Worm (Caenorhabditis elegans) whole organism, L3 larva: ENCODE results near the gene F36H1.11.
A peak's percentile ranks its signal among the peaks of the same experiment; 100 is the strongest.

ENCODE experiments used
- ZK546.5 ChIP-seq: sonication (generic microtip); optimal IDR thresholded peaks from 2 replicates; lab custom pipeline; 2017; ENCODE audit warnings: missing biosample characterization, missing genetic modification characterization
- aly-2 ChIP-seq: fragments of 150-350 bp; optimal IDR thresholded peaks from 2 replicates; lab custom pipeline; 2014; ENCODE audit warnings: missing biosample characterization, missing genetic modification characterization
- ama-1 ChIP-seq: fragments of 150-350 bp; optimal IDR thresholded peaks from 2 replicates; lab custom pipeline; 2018
- ceh-28 ChIP-seq: fragments of 150-350 bp; optimal IDR thresholded peaks from 2 replicates; lab custom pipeline; 2014; ENCODE audit warnings: missing biosample characterization, missing genetic modification reagents, missing genetic modification characterization
- ceh-82 ChIP-seq: fragments of 150-350 bp; optimal IDR thresholded peaks from 2 replicates; lab custom pipeline; 2014; ENCODE audit warnings: missing biosample characterization, missing genetic modification characterization
- ceh-9 ChIP-seq: sonication (generic microtip); optimal IDR thresholded peaks from 2 replicates; lab custom pipeline; 2018; ENCODE audit warnings: missing biosample characterization, missing genetic modification characterization
- daf-12 ChIP-seq: fragments of 150-350 bp; optimal IDR thresholded peaks from 2 replicates; lab custom pipeline; 2014; ENCODE audit warnings: missing biosample characterization, missing genetic modification reagents, missing genetic modification characterization
- egl-5 ChIP-seq: fragments of 150-350 bp; optimal IDR thresholded peaks from 2 replicates; lab custom pipeline; 2017; ENCODE audit warnings: missing biosample characterization, missing genetic modification reagents, missing genetic modification characterization, inconsistent platforms
- elt-1 ChIP-seq: fragments of 150-350 bp; optimal IDR thresholded peaks from 2 replicates; lab custom pipeline; 2014; ENCODE audit warnings: missing biosample characterization, missing genetic modification characterization
- elt-2 ChIP-seq: sonication (generic microtip); optimal IDR thresholded peaks from 2 replicates; lab custom pipeline; 2016; ENCODE audit warnings: missing genetic modification reagents, mild to moderate bottlenecking, missing genetic modification characterization, missing compliant biosample characterization
- elt-3 ChIP-seq, 3 experiments: fragments of 150-350 bp in 1 of 3; sonication (generic microtip) in 2 of 3; optimal IDR thresholded peaks; 2 replicates in 2 of 3; 4 replicates in 1 of 3; lab custom pipeline; 2014 to 2017; ENCODE audit warnings: missing biosample characterization in 3 of 3, missing genetic modification characterization in 3 of 3
- eor-1 ChIP-seq, 2 experiments: fragments of 150-350 bp; optimal IDR thresholded peaks; 2 replicates each; lab custom pipeline; 2014 to 2018; ENCODE audit warnings: missing biosample characterization in 2 of 2, missing genetic modification characterization in 2 of 2
- fos-1 ChIP-seq: fragments of 150-350 bp; optimal IDR thresholded peaks from 2 replicates; lab custom pipeline; 2014; ENCODE audit warnings: missing biosample characterization, missing genetic modification characterization
- hmg-11 ChIP-seq: sonication (generic microtip); optimal IDR thresholded peaks from 2 replicates; lab custom pipeline; 2016; ENCODE audit warnings: missing genetic modification characterization, missing compliant biosample characterization
- jun-1 ChIP-seq: fragments of 150-350 bp; optimal IDR thresholded peaks from 2 replicates; lab custom pipeline; 2014; ENCODE audit warnings: missing biosample characterization, missing genetic modification reagents, missing genetic modification characterization
- lin-15B ChIP-seq: fragments of 150-350 bp; optimal IDR thresholded peaks from 2 replicates; lab custom pipeline; 2014; ENCODE audit warnings: missing biosample characterization, missing genetic modification characterization
- lin-39 ChIP-seq: fragments of 150-350 bp; optimal IDR thresholded peaks from 2 replicates; lab custom pipeline; 2018; ENCODE audit warnings: missing biosample characterization, missing genetic modification reagents, missing genetic modification characterization
- lsy-12 ChIP-seq: sonication (generic microtip); optimal IDR thresholded peaks from 2 replicates; lab custom pipeline; 2016; ENCODE audit warnings: mild to moderate bottlenecking, missing genetic modification characterization, missing compliant biosample characterization
- mdl-1 ChIP-seq: fragments of 150-350 bp; optimal IDR thresholded peaks from 2 replicates; lab custom pipeline; 2014; ENCODE audit warnings: missing biosample characterization, missing genetic modification characterization
- mml-1 ChIP-seq: fragments of 150-350 bp; sonication (generic microtip); optimal IDR thresholded peaks from 3 replicates; lab custom pipeline; 2014; ENCODE audit warnings: missing biosample characterization, missing genetic modification characterization
- nfya-1 ChIP-seq: sonication (generic microtip); optimal IDR thresholded peaks from 2 replicates; lab custom pipeline; 2017; ENCODE audit warnings: missing genetic modification characterization, mild to moderate bottlenecking, missing compliant biosample characterization, antibody characterized with exemption, moderate library complexity; ENCODE audit not compliant: insufficient read depth
- nhr-12 ChIP-seq: fragments of 150-350 bp; optimal IDR thresholded peaks from 2 replicates; lab custom pipeline; 2014; ENCODE audit warnings: missing biosample characterization, missing genetic modification characterization
- nhr-23 ChIP-seq: fragments of 150-350 bp; optimal IDR thresholded peaks from 2 replicates; lab custom pipeline; 2014; ENCODE audit warnings: missing biosample characterization, missing genetic modification reagents, missing genetic modification characterization
- nhr-25 ChIP-seq: sonication (generic microtip); optimal IDR thresholded peaks from 2 replicates; lab custom pipeline; 2017; ENCODE audit warnings: missing biosample characterization, missing genetic modification characterization
- nhr-28 ChIP-seq: fragments of 150-350 bp; optimal IDR thresholded peaks from 2 replicates; lab custom pipeline; 2014; ENCODE audit warnings: missing biosample characterization, missing genetic modification characterization
- nhr-43 ChIP-seq: sonication (generic microtip); optimal IDR thresholded peaks from 2 replicates; lab custom pipeline; 2016; ENCODE audit warnings: mild to moderate bottlenecking, missing genetic modification characterization, missing compliant biosample characterization; ENCODE audit not compliant: poor library complexity, severe bottlenecking
- nhr-67 ChIP-seq: fragments of 150-350 bp; optimal IDR thresholded peaks from 2 replicates; lab custom pipeline; 2014; ENCODE audit warnings: missing biosample characterization, missing genetic modification characterization
- nhr-76 ChIP-seq: fragments of 150-350 bp; sonication (generic microtip); optimal IDR thresholded peaks from 5 replicates; lab custom pipeline; 2014; ENCODE audit warnings: missing biosample characterization, missing genetic modification characterization
- nhr-77 ChIP-seq: fragments of 150-350 bp; optimal IDR thresholded peaks from 2 replicates; lab custom pipeline; 2014; ENCODE audit warnings: missing biosample characterization, missing genetic modification characterization
- pha-4 ChIP-seq: fragments of 150-350 bp; optimal IDR thresholded peaks from 2 replicates; lab custom pipeline; 2014; ENCODE audit warnings: missing biosample characterization, missing genetic modification reagents, missing genetic modification characterization
- skn-1 ChIP-seq: fragments of 150-350 bp; optimal IDR thresholded peaks from 2 replicates; lab custom pipeline; 2014; ENCODE audit warnings: missing biosample characterization, missing genetic modification characterization
- snpc-4 ChIP-seq: fragments of 150-350 bp; optimal IDR thresholded peaks from 2 replicates; lab custom pipeline; 2014; ENCODE audit warnings: missing biosample characterization, missing genetic modification characterization
- unc-39 ChIP-seq: sonication (generic microtip); optimal IDR thresholded peaks from 4 replicates; lab custom pipeline; 2017; ENCODE audit warnings: missing biosample characterization, missing genetic modification characterization
- unc-62 ChIP-seq: fragments of 150-350 bp; sonication (generic microtip); optimal IDR thresholded peaks from 4 replicates; lab custom pipeline; 2014; ENCODE audit warnings: missing biosample characterization, missing genetic modification reagents, missing genetic modification characterization
- zag-1 ChIP-seq: fragments of 150-350 bp; optimal IDR thresholded peaks from 2 replicates; lab custom pipeline; 2014; ENCODE audit warnings: missing biosample characterization, missing genetic modification characterization
- ztf-11 ChIP-seq: fragments of 150-350 bp; optimal IDR thresholded peaks from 2 replicates; lab custom pipeline; 2014; ENCODE audit warnings: missing biosample characterization, missing genetic modification characterization

F36H1.11 gene

ce11 chrIV:11038218-11038617, 10.8 kb upstream of the F36H1.11 start:
- TF ChIP-seq nhr-77, result no peak
- TF ChIP-seq nhr-25, result no peak
- no peak for TF ChIP-seq hmg-11 (tag; lab: Kevin White, UChicago)
- TF ChIP-seq fos-1 (tag; lab: Kevin White, UChicago), result no peak
- TF ChIP-seq lin-39, result no peak
- TF ChIP-seq egl-5 (tag; lab: Kevin White, UChicago), result no peak
- no peak for TF ChIP-seq elt-3 (tag; optimal IDR thresholded peaks at IDR 0.05; lab: Kevin White, UChicago)
- TF ChIP-seq, all 47 proteins: peak for 0

ce11 chrIV:11038618-11038664, 10.5 kb upstream of the F36H1.11 start, which contains the start of gene kdin-1:
Gene kdin-1 (plus strand): TSS chrIV:11038655.
- TF ChIP-seq nhr-28 (tag; lab: Kevin White, UChicago) (no peak), ZK546.5 (tag; lab: Kevin White, UChicago) (no peak), pha-4 (no peak), lin-39 (no peak), nfya-1 (tag; lab: Kevin White, UChicago) (no peak), daf-12 (tag; lab: Kevin White, UChicago) (no peak), nhr-76 (tag; lab: Kevin White, UChicago) (no peak), nhr-67 (tag; lab: Kevin White, UChicago) (no peak), mdl-1 (tag; lab: Kevin White, UChicago) (no peak), egl-5 (tag; lab: Kevin White, UChicago) (no peak)

- TF ChIP-seq nfya-1 (tag; lab: Kevin White, UChicago) (peak; percentile 28), snpc-4 (tag; lab: Kevin White, UChicago) (peak; percentile 50), ama-1 (lab: Kevin White, UChicago) (no peak), jun-1 (tag; lab: Kevin White, UChicago) (no peak), hmg-11 (tag; lab: Kevin White, UChicago) (peak; percentile 55), ceh-28 (tag; lab: Kevin White, UChicago) (no peak), ztf-11 (no peak), zag-1 (tag; lab: Kevin White, UChicago) (no peak), egl-5 (tag; lab: Kevin White, UChicago) (no peak), pha-4 (peak; percentile 20)
- TF ChIP-seq, all 47 proteins: peak for 4
Observed at ce11 chrIV:11038665-11039064, 10.3 kb upstream of the F36H1.11 start.

ce11 chrIV:11044377-11044776, 4.6 kb upstream of the F36H1.11 start:
- TF ChIP-seq lsy-12 (tag; lab: Kevin White, UChicago) (no peak), aly-2 (tag; lab: Kevin White, UChicago) (no peak), ceh-82 (tag; lab: Kevin White, UChicago) (no peak), elt-1 (tag; lab: Kevin White, UChicago) (no peak), mml-1 (tag; lab: Kevin White, UChicago) (no peak), fos-1 (tag; lab: Kevin White, UChicago) (no peak), nfya-1 (tag; lab: Kevin White, UChicago) (no peak), ceh-9 (no peak), hmg-11 (tag; lab: Kevin White, UChicago) (no peak), ztf-11 (no peak), lin-15B (tag; lab: Kevin White, UChicago) (no peak), nhr-23 (no peak)

- no peak for TF ChIP-seq unc-62 (GFP tag; lab: Kevin White, UChicago)
- no peak for TF ChIP-seq elt-2
- no peak for TF ChIP-seq nhr-43
- no peak for TF ChIP-seq lin-15B (tag; lab: Kevin White, UChicago)
Observed at ce11 chrIV:11049806-11050205, 835 bp downstream of the F36H1.11 start, which contains the start of gene F36H1.3. Gene F36H1.3 (plus strand): TSS chrIV:11050128.

ce11 chrIV:11051963-11052362, 3.0 kb downstream of the F36H1.11 start:
- no peak for TF ChIP-seq hmg-11 (tag; lab: Kevin White, UChicago)
- TF ChIP-seq unc-39 (tag; lab: Kevin White, UChicago), result no peak
- TF ChIP-seq nhr-12 (tag; lab: Kevin White, UChicago), result no peak
- no peak for TF ChIP-seq eor-1 (tag; optimal IDR thresholded peaks at IDR 0.05; lab: Kevin White, UChicago)
- no peak for TF ChIP-seq fos-1 (tag; lab: Kevin White, UChicago)
- no peak for TF ChIP-seq nhr-76 (tag; lab: Kevin White, UChicago)
- no peak for TF ChIP-seq nhr-67 (tag; lab: Kevin White, UChicago)
- no peak for TF ChIP-seq skn-1 (tag; lab: Kevin White, UChicago)
- TF ChIP-seq, all 47 proteins: peak for 0
